Worm (Caenorhabditis elegans) whole organism, L4/young adult: ENCODE results near the gene C33H5.1.

ENCODE experiments used
- dao-5 ChIP-seq: sonication (generic microtip); optimal IDR thresholded peaks from 2 replicates; lab custom pipeline; 2016; ENCODE audit warnings: missing genotype, missing genetic modification characterization, moderate library complexity, missing compliant biosample characterization
- him-1 ChIP-seq: sonication (generic microtip); optimal IDR thresholded peaks from 2 replicates; lab custom pipeline; 2016; ENCODE audit warnings: missing genotype, missing genetic modification reagents, missing genetic modification characterization, missing compliant biosample characterization

DNA sequence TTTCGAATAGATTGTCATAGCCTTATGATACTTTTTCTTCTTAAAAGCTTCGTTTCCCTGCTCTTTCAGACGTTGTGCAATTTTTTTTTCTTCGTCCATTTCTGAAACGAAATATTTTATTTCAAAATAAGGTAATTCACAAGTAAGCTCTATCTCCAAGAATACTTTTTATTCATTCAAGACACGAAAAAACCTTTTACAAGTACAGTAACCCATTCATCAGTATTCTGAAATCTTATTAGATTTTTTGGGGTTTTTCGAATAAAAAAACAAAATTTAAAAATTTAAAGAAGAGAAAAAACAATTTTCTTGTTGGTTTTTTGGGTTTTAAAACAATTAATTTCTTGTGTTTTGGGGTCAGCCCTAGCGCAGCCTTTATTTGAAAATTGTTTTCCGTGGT, 29.8 kb upstream of the C33H5.1 start, which contains the start of gene rpap-3:
- TF ChIP-seq him-1 (tag; lab: Kevin White, UChicago): no peak
- no peak for TF ChIP-seq dao-5 (tag; lab: Kevin White, UChicago)
